Worm (Caenorhabditis elegans) whole organism, L4 larva: Measurements from ENCODE around the gene isy-1.

Experiments used
- F37D6.2 ChIP-seq: sonication (generic microtip); optimal IDR thresholded peaks from 2 replicates; lab custom pipeline; 2016; ENCODE audit warnings: mild to moderate bottlenecking, missing genetic modification characterization, missing compliant biosample characterization
- R02D3.7 ChIP-seq: fragments of 150-350 bp; sonication (generic microtip); optimal IDR thresholded peaks from 3 replicates; lab custom pipeline; 2014; ENCODE audit warnings: missing biosample characterization, missing genetic modification characterization
- T20F7.1 ChIP-seq: fragments of 200-800 bp; sonication (Bioruptor generic); optimal IDR thresholded peaks from 2 replicates; lab custom pipeline; 2018; ENCODE audit warnings: mild to moderate bottlenecking, missing genetic modification characterization, missing compliant biosample characterization
- T26A8.4 ChIP-seq: fragments of 200-800 bp; sonication (Bioruptor generic); IDR thresholded peaks from 2 replicates; pipeline ENCODE4 v1.3.6; 2022; ENCODE audit warnings: missing genetic modification characterization, missing compliant biosample characterization
- Y105C5A.15 ChIP-seq: fragments of 200-800 bp; sonication (Bioruptor generic); IDR thresholded peaks from 2 replicates; pipeline ENCODE4 v1.3.6; 2022; ENCODE audit warnings: missing genetic modification characterization, missing compliant biosample characterization
- Y48G9A.11 ChIP-seq: fragments of 200-800 bp; sonication (Bioruptor generic); IDR thresholded peaks from 2 replicates; pipeline ENCODE4 v1.3.6; 2022; ENCODE audit warnings: missing genetic modification reagents, missing genetic modification characterization, missing compliant biosample characterization
- Y75B8A.6 ChIP-seq: fragments of 200-800 bp; sonication (Bioruptor generic); IDR thresholded peaks from 2 replicates; pipeline ENCODE4 v1.3.6; 2022; ENCODE audit warnings: missing genetic modification reagents, missing genetic modification characterization, missing compliant biosample characterization
- ZK337.2 ChIP-seq: fragments of 200-800 bp; sonication (Bioruptor generic); IDR thresholded peaks from 2 replicates; pipeline ENCODE4 v1.3.6; 2022; ENCODE audit warnings: missing genetic modification reagents, missing genetic modification characterization, missing compliant biosample characterization
- ZK546.5 ChIP-seq, 2 experiments: sonication (generic microtip); optimal IDR thresholded peaks; 2 replicates each; lab custom pipeline; 2017; ENCODE audit warnings: missing biosample characterization in 2 of 2, missing genetic modification characterization in 2 of 2
- aha-1 ChIP-seq: fragments of 150-350 bp; peaks from one replicate; lab custom pipeline; 2014; ENCODE audit warnings: missing biosample characterization, missing genetic modification characterization
- attf-4 ChIP-seq: sonication (generic microtip); optimal IDR thresholded peaks from 3 replicates; lab custom pipeline; 2017; ENCODE audit warnings: missing biosample characterization, missing genetic modification characterization
- ceh-20 ChIP-seq: fragments of 200-800 bp; sonication (Bioruptor generic); IDR thresholded peaks from 2 replicates; pipeline ENCODE4 v1.3.6; 2022; ENCODE audit warnings: missing genetic modification reagents, missing genetic modification characterization, missing compliant biosample characterization
- ceh-28 ChIP-seq: fragments of 150-350 bp; optimal IDR thresholded peaks from 2 replicates; lab custom pipeline; 2014; ENCODE audit warnings: missing biosample characterization, missing genetic modification reagents, missing genetic modification characterization
- ceh-32 ChIP-seq: sonication (generic microtip); optimal IDR thresholded peaks from 2 replicates; lab custom pipeline; 2016; ENCODE audit warnings: mild to moderate bottlenecking, missing genetic modification characterization, missing compliant biosample characterization; ENCODE audit not compliant: poor library complexity
- ceh-62 ChIP-seq: sonication (generic microtip); optimal IDR thresholded peaks from 2 replicates; lab custom pipeline; 2017; ENCODE audit warnings: missing biosample characterization, missing genetic modification characterization
- ceh-82 ChIP-seq: sonication (generic microtip); optimal IDR thresholded peaks from 2 replicates; lab custom pipeline; 2017; ENCODE audit warnings: missing biosample characterization, missing genetic modification characterization
- cey-2 ChIP-seq: sonication (generic microtip); optimal IDR thresholded peaks from 3 replicates; lab custom pipeline; 2017; ENCODE audit warnings: missing genetic modification characterization, mild to moderate bottlenecking, missing compliant biosample characterization, antibody characterized with exemption, borderline replicate concordance; ENCODE audit not compliant: insufficient read depth
- ctbp-1 ChIP-seq: fragments of 200-800 bp; sonication (Bioruptor generic); IDR thresholded peaks from 2 replicates; pipeline ENCODE4 v1.3.6; 2022; ENCODE audit warnings: missing genetic modification reagents, missing genetic modification characterization, missing compliant biosample characterization
- daf-16 ChIP-seq, 3 experiments: sonication (generic microtip); optimal IDR thresholded peaks; 2 replicates each; lab custom pipeline; 2016 to 2017; ENCODE audit warnings: missing genetic modification characterization in 3 of 3, missing genetic modification reagents in 3 of 3, mild to moderate bottlenecking in 2 of 3, missing compliant biosample characterization in 2 of 3, missing biosample characterization in 1 of 3, moderate library complexity in 1 of 3
- daf-19 ChIP-seq: fragments of 200-800 bp; sonication (Bioruptor generic); conservative IDR thresholded peaks from 2 replicates; pipeline ENCODE4 v1.3.6; 2022; ENCODE audit warnings: missing genetic modification characterization, missing compliant biosample characterization
- dmd-9 ChIP-seq: fragments of 200-800 bp; sonication (Bioruptor generic); IDR thresholded peaks from 2 replicates; pipeline ENCODE4 v1.3.6; 2022; ENCODE audit warnings: missing genetic modification reagents, missing genetic modification characterization, missing compliant biosample characterization
- duxl-1 ChIP-seq: sonication (generic microtip); optimal IDR thresholded peaks from 2 replicates; lab custom pipeline; 2016; ENCODE audit warnings: mild to moderate bottlenecking, missing genetic modification characterization, moderate library complexity, missing compliant biosample characterization; ENCODE audit not compliant: poor library complexity
- dve-1 ChIP-seq: sonication (generic microtip); optimal IDR thresholded peaks from 2 replicates; lab custom pipeline; 2017; ENCODE audit warnings: antibody characterized with exemption, mild to moderate bottlenecking, missing genetic modification characterization, missing compliant biosample characterization; ENCODE audit not compliant: insufficient read depth
- egl-43 ChIP-seq: fragments of 200-800 bp; sonication (Bioruptor generic); IDR thresholded peaks from 2 replicates; pipeline ENCODE4 v1.3.6; 2022; ENCODE audit warnings: missing genetic modification reagents, missing genetic modification characterization, missing compliant biosample characterization
- fkh-10 ChIP-seq: fragments of 150-350 bp; optimal IDR thresholded peaks from 2 replicates; lab custom pipeline; 2014; ENCODE audit warnings: missing biosample characterization, missing genetic modification reagents, missing genetic modification characterization
- fos-1 ChIP-seq: fragments of 150-350 bp; optimal IDR thresholded peaks from 2 replicates; lab custom pipeline; 2014; ENCODE audit warnings: missing biosample characterization, missing genetic modification characterization
- hif-1 ChIP-seq, 2 experiments: sonication (generic microtip); optimal IDR thresholded peaks; 2 replicates each; lab custom pipeline; 2016 to 2017; ENCODE audit warnings: missing compliant biosample characterization in 2 of 2, missing genetic modification characterization in 2 of 2, missing genetic modification reagents in 2 of 2, missing genotype in 2 of 2, mild to moderate bottlenecking in 1 of 2
- hlh-11 ChIP-seq: fragments of 200-800 bp; sonication (Bioruptor generic); optimal IDR thresholded peaks from 2 replicates; lab custom pipeline; 2018; ENCODE audit warnings: mild to moderate bottlenecking, missing genetic modification characterization, missing compliant biosample characterization
- lin-1 ChIP-seq: fragments of 200-800 bp; sonication (Bioruptor generic); IDR thresholded peaks from 2 replicates; pipeline ENCODE4 v1.3.6; 2022; ENCODE audit warnings: missing genetic modification reagents, missing genetic modification characterization, missing compliant biosample characterization
- lin-13 ChIP-seq: fragments of 150-350 bp; optimal IDR thresholded peaks from 2 replicates; lab custom pipeline; 2014; ENCODE audit warnings: missing biosample characterization, missing genetic modification reagents, missing genetic modification characterization
- lin-15B ChIP-seq: fragments of 150-350 bp; sonication (generic microtip); optimal IDR thresholded peaks from 3 replicates; lab custom pipeline; 2014; ENCODE audit warnings: missing biosample characterization, missing genetic modification characterization
- lsy-2 ChIP-seq, 2 experiments: fragments of 150-350 bp in 1 of 2; sonication (generic microtip) in 1 of 2; optimal IDR thresholded peaks; 2 replicates each; lab custom pipeline; 2014 to 2017; ENCODE audit warnings: missing biosample characterization in 2 of 2, missing genetic modification characterization in 2 of 2
- mdt-29 ChIP-seq: fragments of 200-800 bp; sonication (Bioruptor generic); IDR thresholded peaks from 2 replicates; pipeline ENCODE4 v1.3.6; 2022; ENCODE audit warnings: missing genetic modification reagents, missing genetic modification characterization, missing compliant biosample characterization
- mes-2 ChIP-seq: sonication (generic microtip); optimal IDR thresholded peaks from 2 replicates; lab custom pipeline; 2016; ENCODE audit warnings: missing genotype, mild to moderate bottlenecking, missing genetic modification characterization, missing compliant biosample characterization; ENCODE audit not compliant: poor library complexity, severe bottlenecking
- mxl-2 ChIP-seq: fragments of 200-800 bp; sonication (Bioruptor generic); conservative IDR thresholded peaks from 2 replicates; pipeline ENCODE4 v1.3.6; 2022; ENCODE audit warnings: missing genetic modification reagents, missing genetic modification characterization, missing compliant biosample characterization
- nhr-102 ChIP-seq: sonication (generic microtip); optimal IDR thresholded peaks from 2 replicates; lab custom pipeline; 2016; ENCODE audit warnings: mild to moderate bottlenecking, missing genetic modification characterization, moderate library complexity, missing compliant biosample characterization
- nhr-111 ChIP-seq: fragments of 200-800 bp; sonication (Bioruptor generic); optimal IDR thresholded peaks from 2 replicates; lab custom pipeline; 2018; ENCODE audit warnings: mild to moderate bottlenecking, missing genetic modification characterization, missing compliant biosample characterization
- nhr-6 ChIP-seq: fragments of 150-350 bp; optimal IDR thresholded peaks from 2 replicates; lab custom pipeline; 2014; ENCODE audit warnings: missing biosample characterization, missing genetic modification characterization
- nhr-77 ChIP-seq: fragments of 150-350 bp; optimal IDR thresholded peaks from 2 replicates; lab custom pipeline; 2014; ENCODE audit warnings: missing biosample characterization, missing genetic modification characterization
- pha-4 ChIP-seq, 2 experiments: fragments of 150-350 bp in 1 of 2; fragments of 200-800 bp in 1 of 2; sonication (Bioruptor generic) in 1 of 2; IDR thresholded peaks in 1 of 2; optimal IDR thresholded peaks in 1 of 2; 2 replicates each; pipeline versions ENCODE4 v1.3.6 to Lab custom; 2014 to 2022; ENCODE audit warnings: missing genetic modification characterization in 2 of 2, missing genetic modification reagents in 2 of 2, missing biosample characterization in 1 of 2, missing compliant biosample characterization in 1 of 2
- php-3 ChIP-seq: fragments of 200-800 bp; sonication (Bioruptor generic); IDR thresholded peaks from 2 replicates; pipeline ENCODE4 v1.3.6; 2022; ENCODE audit warnings: missing genetic modification reagents, missing genetic modification characterization, missing compliant biosample characterization
- pqm-1 ChIP-seq: sonication (generic microtip); optimal IDR thresholded peaks from 2 replicates; lab custom pipeline; 2017; ENCODE audit warnings: missing biosample characterization, missing genetic modification characterization
- sdz-12 ChIP-seq: fragments of 200-800 bp; sonication (Bioruptor generic); optimal IDR thresholded peaks from 2 replicates; lab custom pipeline; 2018; ENCODE audit warnings: mild to moderate bottlenecking, missing genetic modification characterization, missing compliant biosample characterization
- set-16 ChIP-seq: fragments of 200-800 bp; sonication (Bioruptor generic); IDR thresholded peaks from 2 replicates; pipeline ENCODE4 v1.3.6; 2022; ENCODE audit warnings: missing genetic modification reagents, missing genetic modification characterization, missing compliant biosample characterization
- snpc-1.2 ChIP-seq: fragments of 200-800 bp; sonication (Bioruptor generic); IDR thresholded peaks from 2 replicates; pipeline ENCODE4 v1.3.6; 2022; ENCODE audit warnings: missing genetic modification reagents, missing genetic modification characterization, missing compliant biosample characterization
- spr-3 ChIP-seq: fragments of 200-800 bp; sonication (Bioruptor generic); optimal IDR thresholded peaks from 2 replicates; lab custom pipeline; 2018; ENCODE audit warnings: mild to moderate bottlenecking, missing genetic modification characterization, missing compliant biosample characterization
- unc-130 ChIP-seq: sonication (generic microtip); optimal IDR thresholded peaks from 2 replicates; lab custom pipeline; 2016; ENCODE audit warnings: missing genetic modification reagents, missing genetic modification characterization, missing compliant biosample characterization
- unc-39 ChIP-seq: sonication (generic microtip); optimal IDR thresholded peaks from 2 replicates; lab custom pipeline; 2017; ENCODE audit warnings: missing biosample characterization, missing genetic modification characterization
- ztf-11 ChIP-seq: fragments of 150-350 bp; optimal IDR thresholded peaks from 2 replicates; lab custom pipeline; 2014; ENCODE audit warnings: missing biosample characterization, missing genetic modification characterization

Gene isy-1

DNA sequence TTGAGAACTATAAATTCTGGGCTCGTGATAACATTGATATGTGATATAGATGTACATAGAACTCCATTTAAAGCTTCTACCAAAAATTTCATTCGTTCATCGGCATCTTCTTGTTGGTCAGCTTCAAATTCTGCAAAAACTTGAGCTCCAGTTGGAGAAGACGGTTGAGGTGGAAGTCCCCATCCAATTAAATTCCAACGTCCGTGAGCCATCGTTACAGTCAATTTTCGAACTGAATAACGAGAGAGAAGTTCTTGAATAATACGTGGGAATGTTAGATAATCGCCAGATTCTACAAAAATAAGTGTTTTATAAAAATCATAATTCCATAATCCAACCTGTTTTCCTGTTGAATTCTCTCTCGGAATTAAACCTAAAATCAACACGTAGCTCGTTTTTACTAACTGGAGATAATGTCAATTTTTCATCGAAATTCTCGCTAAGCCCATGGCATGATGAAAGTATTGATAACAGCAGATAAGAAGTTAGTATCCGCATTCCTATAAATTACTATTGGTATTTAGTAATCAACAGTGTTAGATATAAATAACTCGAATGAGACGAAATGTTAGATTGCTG, 42.1 kb downstream of the isy-1 start, which contains the start of gene pigt-1:
Gene pigt-1, minus strand, starts transcription at position 500 of the 579 bp plus-strand sequence.
- TF ChIP-seq nhr-102 (tag; lab: Kevin White, UChicago) (peak; percentile 15), nhr-77 (tag; lab: Kevin White, UChicago) (no peak), daf-19 (GFP tag; lab: Robert Waterston, UW) (no peak), unc-39 (tag; lab: Kevin White, UChicago) (no peak), nhr-6 (tag; lab: Kevin White, UChicago) (no peak), ceh-82 (tag; lab: Kevin White, UChicago) (no peak), fkh-10 (no peak), ceh-20 (GFP tag; lab: Robert Waterston, UW) (no peak), pha-4 (GFP tag; IDR thresholded peaks at IDR 0.05; lab: Robert Waterston, UW) (no peak), pha-4 (tag; optimal IDR thresholded peaks at IDR 0.05; lab: Kevin White, UChicago) (no peak), F37D6.2 (tag; lab: Kevin White, UChicago) (no peak), snpc-1.2 (GFP tag; lab: Robert Waterston, UW) (no peak), spr-3 (no peak), nhr-111 (GFP tag; lab: Kevin White, UChicago) (no peak), ceh-32 (tag; lab: Kevin White, UChicago) (no peak), R02D3.7 (tag; lab: Kevin White, UChicago) (no peak), pqm-1 (tag; lab: Kevin White, UChicago) (no peak), ceh-62 (tag; lab: Kevin White, UChicago) (no peak), daf-16 (GFP tag; optimal IDR thresholded peaks at IDR 0.05; lab: Kevin White, UChicago) (peak; percentile 5 to 8), daf-16 (tag; optimal IDR thresholded peaks at IDR 0.05; lab: Kevin White, UChicago) (peak; percentile 63), ceh-28 (no peak), aha-1 (no peak), mdt-29 (GFP tag; lab: Robert Waterston, UW) (no peak), php-3 (no peak), mxl-2 (GFP tag; lab: Robert Waterston, UW) (no peak), fos-1 (no peak), hif-1 (tag; optimal IDR thresholded peaks at IDR 0.05; lab: Kevin White, UChicago) (no peak), egl-43 (GFP tag; lab: Robert Waterston, UW) (no peak), T20F7.1 (GFP tag; lab: Kevin White, UChicago) (peak; percentile 45), mes-2 (tag; lab: Kevin White, UChicago) (peak; percentile 50), attf-4 (tag; lab: Kevin White, UChicago) (no peak), Y75B8A.6 (no peak), cey-2 (no peak), unc-130 (GFP tag; lab: Kevin White, UChicago) (no peak), ztf-11 (tag; lab: Kevin White, UChicago) (no peak), lin-1 (GFP tag; lab: Robert Waterston, UW) (no peak), T26A8.4 (peak; percentile 42; the same call in 1 of the 2 replicates), Y48G9A.11 (GFP tag; lab: Robert Waterston, UW) (no peak), set-16 (no peak), sdz-12 (GFP tag; lab: Kevin White, UChicago) (no peak), dmd-9 (GFP tag; lab: Robert Waterston, UW) (no peak), lin-13 (GFP tag; lab: Kevin White, UChicago) (no peak), ZK337.2 (GFP tag; lab: Robert Waterston, UW) (no peak), hlh-11 (tag; lab: Kevin White, UChicago) (peak; percentile 5), duxl-1 (no peak), ctbp-1 (GFP tag; lab: Robert Waterston, UW) (no peak), lin-15B (no peak), ZK546.5 (tag; optimal IDR thresholded peaks at IDR 0.05; lab: Kevin White, UChicago) (no peak), Y105C5A.15 (GFP tag; lab: Robert Waterston, UW) (no peak), dve-1 (peak; percentile 39), lsy-2 (tag; optimal IDR thresholded peaks at IDR 0.05; lab: Kevin White, UChicago) (peak in 1 of 2 experiments; percentile 58)
